Worm (Caenorhabditis elegans) whole organism, midembryonic: Measurements from ENCODE around the gene F10G7.5.

ENCODE experiments used
- cog-1 ChIP-seq: sonication (generic microtip); optimal IDR thresholded peaks from 2 replicates; lab custom pipeline; 2016; ENCODE audit warnings: missing genetic modification characterization, missing compliant biosample characterization
- flt-1 ChIP-seq: fragments of 200-800 bp; sonication (Bioruptor generic); IDR thresholded peaks from 2 replicates; pipeline ENCODE4 v1.3.6; 2022; ENCODE audit warnings: missing genetic modification characterization, missing compliant biosample characterization
- tab-1 ChIP-seq: fragments of 200-800 bp; sonication (Bioruptor generic); IDR thresholded peaks from 2 replicates; pipeline ENCODE4 v1.3.6; 2022; ENCODE audit warnings: missing genetic modification characterization, missing compliant biosample characterization

DNA sequence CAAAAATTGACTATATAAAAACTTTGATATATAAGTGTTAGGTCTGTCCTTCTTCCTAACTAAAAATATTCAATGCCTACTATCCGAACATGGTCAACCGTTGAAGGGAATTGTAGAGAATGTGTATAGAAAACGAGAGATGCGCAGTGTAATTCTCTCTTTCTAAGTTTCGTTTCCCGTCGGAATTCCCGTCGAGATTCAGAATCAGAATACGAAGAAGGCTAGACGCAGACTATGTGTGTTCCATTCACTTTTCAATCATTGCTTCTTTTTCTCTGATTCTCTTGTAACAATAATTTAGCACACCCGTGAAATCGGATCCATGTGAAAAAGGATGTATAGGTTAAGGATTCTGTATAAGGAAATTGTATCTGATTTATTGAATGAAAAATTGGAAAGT lies 41.3 kb downstream of the F10G7.5 start:
- no peak for TF ChIP-seq tab-1 (GFP tag; lab: Robert Waterston, UW)
- no peak for TF ChIP-seq cog-1 (tag; lab: Kevin White, UChicago)
- TF ChIP-seq flt-1, result no peak
